Worm (Caenorhabditis elegans): Measurements from ENCODE around the gene fipr-11.

DNA sequence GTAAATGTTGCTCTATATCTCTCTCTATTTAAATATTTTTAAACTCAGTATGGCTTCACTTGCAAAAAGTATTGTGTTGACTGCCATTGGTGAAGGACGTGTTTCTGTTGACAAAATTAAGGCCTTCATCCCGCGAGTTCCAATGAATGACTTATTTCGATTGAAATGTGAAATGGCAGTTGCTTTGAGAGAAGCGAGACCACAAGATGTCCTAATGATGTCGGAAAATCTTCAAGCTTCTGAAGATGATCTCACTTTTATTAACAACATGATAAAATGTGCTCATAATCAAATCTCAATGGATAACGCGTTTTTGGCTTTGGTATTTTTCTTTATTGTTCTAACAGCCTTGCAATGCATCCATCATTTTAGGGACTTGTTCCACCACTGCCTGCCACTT is 15.3 kb upstream of the fipr-11 start, which contains the start of gene ceh-75:
- TF ChIP-seq flt-1 (GFP tag; IDR thresholded peaks at IDR 0.05) (no peak), ets-7 (tag; optimal IDR thresholded peaks at IDR 0.05) (no peak), sea-1 (GFP tag; conservative IDR thresholded peaks at IDR 0.05) (no peak), pes-1 (GFP tag; IDR thresholded peaks at IDR 0.05) (no peak), hmbx-1 (tag; optimal IDR thresholded peaks at IDR 0.05) (no peak), ceh-36 (tag; optimal IDR thresholded peaks at IDR 0.05) (no peak), ama-1 (optimal IDR thresholded peaks at IDR 0.05) (no peak), tra-4 (tag; optimal IDR thresholded peaks at IDR 0.05) (no peak), hmg-4 (GFP tag; optimal IDR thresholded peaks at IDR 0.05) (no peak), scrt-1 (GFP tag; IDR thresholded peaks at IDR 0.05) (no peak), B0310.2 (tag; optimal IDR thresholded peaks at IDR 0.05) (no peak), tbx-11 (GFP tag; IDR thresholded peaks at IDR 0.05) (no peak), ceh-13 (GFP tag; optimal IDR thresholded peaks at IDR 0.05) (no peak), hnd-1 (tag; optimal IDR thresholded peaks at IDR 0.05) (no peak)

Measured in whole organism, early embryonic.